Worm (Caenorhabditis elegans): ENCODE results near the gene M163.8.
"Not testable (repeated sequence)": the region's sequence is repeated elsewhere in the genome, so short reads cannot be mapped to it uniquely, and the experiment has no call there.

Gene M163.8

ce11 chrX:14525325-14526305 is 40.7 kb downstream of the M163.8 start:
- TF ChIP-seq unc-62 (GFP tag; optimal IDR thresholded peaks at IDR 0.05) = peak; percentile 76

- TF ChIP-seq unc-62 (GFP tag; optimal IDR thresholded peaks at IDR 0.05) = no peak
These were observed 42.6 kb downstream of the M163.8 start, which contains the start of gene nspc-18 for ce11 chrX:14527559-14527958. TSS of gene nspc-18 (minus strand) at chrX:14527659.

ce11 chrX:14528399-14528798 is 43.5 kb downstream of the M163.8 start, which contains the start of gene nspc-19:
TSS of gene nspc-19 (plus strand) at chrX:14528699.
- TF ChIP-seq unc-62 (GFP tag; optimal IDR thresholded peaks at IDR 0.05) = not testable (repeated sequence)

- no peak for TF ChIP-seq unc-62 (GFP tag; optimal IDR thresholded peaks at IDR 0.05)
These were observed 45.2 kb downstream of the M163.8 start, which contains the start of gene nspc-20 for ce11 chrX:14530107-14530506. TSS of gene nspc-20 (minus strand) at chrX:14530207.

DNA sequence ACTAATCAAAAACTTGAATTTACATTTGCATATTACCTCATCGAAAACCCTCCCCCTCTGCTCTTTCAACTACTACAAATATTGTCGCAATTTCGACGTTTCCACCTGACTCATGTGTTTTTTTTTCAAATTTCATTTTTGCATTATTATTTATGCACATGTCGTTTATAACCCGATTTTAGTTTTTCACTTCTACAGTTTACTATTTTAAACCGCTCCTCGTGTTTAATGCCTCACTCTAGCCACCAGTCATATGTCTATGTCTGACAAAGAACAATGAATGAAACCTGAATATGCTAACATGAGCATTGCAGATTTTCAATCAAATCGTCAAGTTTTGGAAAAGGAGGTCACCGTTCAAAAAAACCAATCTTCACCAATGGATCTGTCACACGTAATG is 49.2 kb downstream of the M163.8 start, which contains the start of gene T24C2.5:
TSS of gene T24C2.5 (plus strand) at position 301 of the 400 bp plus-strand sequence.
- TF ChIP-seq unc-62 (GFP tag; optimal IDR thresholded peaks at IDR 0.05) = no peak

- TF ChIP-seq unc-62 (GFP tag; optimal IDR thresholded peaks at IDR 0.05) = no peak
These were observed 49.7 kb downstream of the M163.8 start for ce11 chrX:14534596-14534995.

All from whole organism, dauer.